Fruit fly (Drosophila melanogaster) whole organism, embryonic: ENCODE measurements around the gene CG8176.
A peak's percentile ranks its signal among the peaks of the same experiment; 100 is the strongest.

ENCODE experiments used
- ATbp ChIP-seq: fragments of 200-800 bp; sonication (Bioruptor generic); optimal IDR thresholded peaks from 2 replicates; lab custom pipeline; 2017; ENCODE audit warnings: missing biosample characterization, mild to moderate bottlenecking, missing genetic modification characterization, missing genetic modification reagents
- Asciz ChIP-seq: fragments of 200-800 bp; sonication (Bioruptor generic); optimal IDR thresholded peaks from 2 replicates; lab custom pipeline; 2017; ENCODE audit warnings: missing biosample characterization, mild to moderate bottlenecking, missing genetic modification characterization, missing genetic modification reagents
- Awh ChIP-seq: fragments of 200-800 bp; sonication (Bioruptor generic); IDR thresholded peaks from 2 replicates; pipeline ENCODE4, ENCODE4 v1.3.6; 2022; ENCODE audit warnings: missing biosample characterization, missing genetic modification characterization
- BtbVII ChIP-seq: fragments of 200-800 bp; sonication (Bioruptor generic); optimal IDR thresholded peaks from 3 replicates; lab custom pipeline; 2017; ENCODE audit warnings: missing biosample characterization, mild to moderate bottlenecking, missing genetic modification characterization
- CG10209 ChIP-seq: fragments of 200-800 bp; sonication (Bioruptor generic); optimal IDR thresholded peaks from 3 replicates; lab custom pipeline; 2017; ENCODE audit warnings: missing biosample characterization, mild to moderate bottlenecking, missing genetic modification characterization, missing genetic modification reagents
- CG10274 ChIP-seq: fragments of 200-800 bp; sonication (Bioruptor generic); optimal IDR thresholded peaks from 3 replicates; lab custom pipeline; 2017; ENCODE audit warnings: missing biosample characterization, mild to moderate bottlenecking, missing genetic modification characterization
- CG10366 ChIP-seq: fragments of 200-800 bp; sonication (Bioruptor generic); IDR thresholded peaks from 2 replicates; pipeline ENCODE4 v1.3.6; 2022; ENCODE audit warnings: missing biosample characterization, missing genetic modification characterization
- CG10431 ChIP-seq: fragments of 200-800 bp; sonication (Bioruptor generic); optimal IDR thresholded peaks from 3 replicates; lab custom pipeline; 2018; ENCODE audit warnings: missing biosample characterization, mild to moderate bottlenecking, missing genetic modification characterization
- CG10959 ChIP-seq: fragments of 200-800 bp; sonication (Bioruptor generic); IDR thresholded peaks from 2 replicates; pipeline ENCODE4 v1.3.6; 2022; ENCODE audit warnings: missing biosample characterization, missing genetic modification characterization
- CG11723 ChIP-seq: fragments of 200-800 bp; sonication (Bioruptor generic); optimal IDR thresholded peaks from 2 replicates; lab custom pipeline; 2017; ENCODE audit warnings: missing biosample characterization, mild to moderate bottlenecking, missing genetic modification characterization
- CG14710 ChIP-seq: fragments of 200-800 bp; sonication (Bioruptor generic); optimal IDR thresholded peaks from 3 replicates; lab custom pipeline; 2019; ENCODE audit warnings: missing biosample characterization, mild to moderate bottlenecking, missing genetic modification characterization, moderate library complexity
- CG1602 ChIP-seq: fragments of 200-800 bp; sonication (Bioruptor generic); optimal IDR thresholded peaks from 3 replicates; lab custom pipeline; 2016; ENCODE audit warnings: missing biosample characterization, missing genetic modification characterization
- CG17802 ChIP-seq: fragments of 200-800 bp; sonication (Bioruptor generic); optimal IDR thresholded peaks from 2 replicates; lab custom pipeline; 2018; ENCODE audit warnings: missing biosample characterization, mild to moderate bottlenecking, missing genetic modification characterization, moderate library complexity
- CG17912 ChIP-seq: fragments of 200-800 bp; sonication (Bioruptor generic); optimal IDR thresholded peaks from 2 replicates; lab custom pipeline; 2018; ENCODE audit warnings: missing biosample characterization, mild to moderate bottlenecking, missing genetic modification characterization
- CG18262 ChIP-seq: fragments of 200-800 bp; optimal IDR thresholded peaks from 3 replicates; lab custom pipeline; 2019; ENCODE audit warnings: missing biosample characterization, mild to moderate bottlenecking, missing genetic modification characterization, moderate library complexity
- CG3281 ChIP-seq: fragments of 200-800 bp; sonication (Bioruptor generic); optimal IDR thresholded peaks from 3 replicates; lab custom pipeline; 2017; ENCODE audit warnings: missing biosample characterization, mild to moderate bottlenecking, missing genetic modification characterization
- CG3847 ChIP-seq: fragments of 200-800 bp; sonication (Bioruptor generic); IDR thresholded peaks from 2 replicates; pipeline ENCODE4 v1.3.6; 2022; ENCODE audit warnings: missing biosample characterization, missing genetic modification characterization
- CG4282 ChIP-seq: fragments of 200-800 bp; sonication (Bioruptor generic); optimal IDR thresholded peaks from 2 replicates; lab custom pipeline; 2016; ENCODE audit warnings: missing biosample characterization, missing genetic modification characterization
- CG4854 ChIP-seq: fragments of 200-800 bp; sonication (Bioruptor generic); optimal IDR thresholded peaks from 2 replicates; lab custom pipeline; 2016; ENCODE audit warnings: missing biosample characterization, missing genetic modification characterization, inconsistent platforms
- CG6791 ChIP-seq: fragments of 200-800 bp; sonication (Bioruptor generic); IDR thresholded peaks from 3 replicates; pipeline ENCODE4 v1.3.6; 2022; ENCODE audit warnings: missing biosample characterization, missing genetic modification characterization; ENCODE audit not compliant: partially characterized antibody
- CG8089 ChIP-seq: fragments of 200-800 bp; sonication (Bioruptor generic); optimal IDR thresholded peaks from 3 replicates; lab custom pipeline; 2016; ENCODE audit warnings: missing biosample characterization, missing genetic modification characterization
- CG9215 ChIP-seq: fragments of 200-800 bp; sonication (Bioruptor generic); IDR thresholded peaks from 2 replicates; pipeline ENCODE4 v1.3.6; 2022; ENCODE audit warnings: missing biosample characterization, missing genetic modification characterization
- CG9932 ChIP-seq: fragments of 200-800 bp; sonication (Bioruptor generic); IDR thresholded peaks from 2 replicates; pipeline ENCODE4 v1.3.6; 2022; ENCODE audit warnings: missing biosample characterization, missing genetic modification characterization
- CHES-1-like ChIP-seq: fragments of 200-800 bp; sonication (Bioruptor generic); optimal IDR thresholded peaks from 2 replicates; lab custom pipeline; 2016; ENCODE audit warnings: missing biosample characterization, missing genetic modification characterization
- CkIIα-i1 ChIP-seq: fragments of 200-800 bp; sonication (Bioruptor generic); IDR thresholded peaks from 2 replicates; pipeline ENCODE4 v1.3.6; 2022; ENCODE audit warnings: missing biosample characterization, missing genetic modification characterization
- Ets97D ChIP-seq: fragments of 200-800 bp; sonication (Bioruptor generic); optimal IDR thresholded peaks from 3 replicates; lab custom pipeline; 2016; ENCODE audit warnings: missing biosample characterization, missing genetic modification characterization
- H15 ChIP-seq: fragments of 200-800 bp; sonication (Bioruptor generic); IDR thresholded peaks from 3 replicates; pipeline ENCODE4 v1.3.6; 2022; ENCODE audit warnings: missing biosample characterization, missing genetic modification characterization
- H2.0 ChIP-seq: fragments of 200-800 bp; sonication (Bioruptor generic); IDR thresholded peaks from 2 replicates; pipeline ENCODE4 v1.3.6; 2022; ENCODE audit warnings: missing biosample characterization, missing genetic modification characterization
- Hey ChIP-seq: fragments of 200-800 bp; sonication (Bioruptor generic); optimal IDR thresholded peaks from 3 replicates; lab custom pipeline; 2018; ENCODE audit warnings: missing biosample characterization, mild to moderate bottlenecking, missing genetic modification characterization
- Lim3 ChIP-seq: fragments of 200-800 bp; sonication (Bioruptor generic); IDR thresholded peaks from 2 replicates; pipeline ENCODE4 v1.3.6; 2022; ENCODE audit warnings: missing biosample characterization, missing genetic modification characterization
- Neu2 ChIP-seq: fragments of 200-800 bp; sonication (Bioruptor generic); optimal IDR thresholded peaks from 3 replicates; lab custom pipeline; 2016; ENCODE audit warnings: missing biosample characterization, missing genetic modification characterization, borderline replicate concordance
- Nf-YC ChIP-seq: fragments of 200-800 bp; optimal IDR thresholded peaks from 3 replicates; lab custom pipeline; 2019; ENCODE audit warnings: missing biosample characterization, mild to moderate bottlenecking, missing genetic modification characterization, moderate library complexity
- Ptx1 ChIP-seq: fragments of 200-800 bp; sonication (Bioruptor generic); IDR thresholded peaks from 2 replicates; pipeline ENCODE4 v1.3.6; 2022; ENCODE audit warnings: missing biosample characterization, missing genetic modification characterization
- Usf ChIP-seq: fragments of 200-800 bp; sonication (Bioruptor generic); optimal IDR thresholded peaks from 2 replicates; lab custom pipeline; 2017; ENCODE audit warnings: missing genotype, missing biosample characterization, missing genetic modification characterization
- YL-1 ChIP-seq: fragments of 200-800 bp; sonication (Bioruptor generic); optimal IDR thresholded peaks from 3 replicates; lab custom pipeline; 2017; ENCODE audit warnings: missing biosample characterization, mild to moderate bottlenecking, missing genetic modification characterization
- abd-A ChIP-seq: fragments of 200-800 bp; sonication (Bioruptor generic); optimal IDR thresholded peaks from 3 replicates; lab custom pipeline; 2019; ENCODE audit warnings: missing biosample characterization, mild to moderate bottlenecking, missing genetic modification characterization, moderate library complexity
- cad ChIP-seq: fragments of >200 bp; optimal IDR thresholded peaks from 2 replicates; lab custom pipeline; 2017; ENCODE audit warnings: missing biosample characterization, missing genetic modification characterization
- cas ChIP-seq: fragments of 200-800 bp; sonication (Bioruptor generic); IDR thresholded peaks from 2 replicates; pipeline ENCODE4 v1.3.6; 2022; ENCODE audit warnings: missing biosample characterization, missing genetic modification characterization
- da ChIP-seq: fragments of 200-800 bp; sonication (Bioruptor generic); optimal IDR thresholded peaks from 2 replicates; lab custom pipeline; 2016; ENCODE audit warnings: missing biosample characterization, missing genetic modification characterization
- dysf ChIP-seq: fragments of 200-800 bp; sonication (Bioruptor generic); IDR thresholded peaks from 3 replicates; pipeline ENCODE4 v1.3.6; 2022; ENCODE audit warnings: missing biosample characterization, missing genetic modification characterization
- en ChIP-seq: fragments of 200-800 bp; sonication (Bioruptor generic); optimal IDR thresholded peaks from 2 replicates; lab custom pipeline; 2016; ENCODE audit warnings: missing biosample characterization, missing genetic modification characterization
- eve ChIP-seq, 2 experiments: fragments of >200 bp; optimal IDR thresholded peaks; 2 replicates each; lab custom pipeline; 2017; ENCODE audit warnings: missing biosample characterization in 2 of 2, missing genetic modification characterization in 2 of 2
- ftz-f1 ChIP-seq: fragments of 200-800 bp; sonication (Bioruptor generic); optimal IDR thresholded peaks from 2 replicates; lab custom pipeline; 2016; ENCODE audit warnings: missing biosample characterization, missing genetic modification characterization
- her ChIP-seq: fragments of 200-800 bp; sonication (Bioruptor generic); optimal IDR thresholded peaks from 2 replicates; lab custom pipeline; 2016; ENCODE audit warnings: missing biosample characterization, missing genetic modification characterization
- klu ChIP-seq: fragments of 200-800 bp; sonication (Bioruptor generic); IDR thresholded peaks from 2 replicates; pipeline ENCODE4 v1.3.6; 2022; ENCODE audit warnings: missing biosample characterization, missing genetic modification characterization
- pan ChIP-seq, 4 experiments: fragments of >200 bp in 3 of 4; fragments of 200-800 bp in 1 of 4; sonication (Bioruptor generic) in 1 of 4; optimal IDR thresholded peaks in 3 of 4; IDR thresholded peaks in 1 of 4; 2 replicates each; pipeline versions ENCODE4 v1.3.6 to Lab custom; 2017 to 2022; ENCODE audit warnings: missing biosample characterization in 2 of 4, missing genetic modification characterization in 2 of 4, mixed read lengths in 1 of 4
- sens-2 ChIP-seq: fragments of 200-800 bp; sonication (Bioruptor generic); IDR thresholded peaks from 2 replicates; pipeline ENCODE4 v1.3.6; 2022; ENCODE audit warnings: missing biosample characterization, missing genetic modification characterization
- sisA ChIP-seq: fragments of 200-800 bp; sonication (Bioruptor generic); IDR thresholded peaks from 2 replicates; pipeline ENCODE4 v1.3.6; 2022; ENCODE audit warnings: missing biosample characterization, missing genetic modification characterization
- stc ChIP-seq: fragments of 200-800 bp; sonication (Bioruptor generic); IDR thresholded peaks from 2 replicates; pipeline ENCODE4 v1.3.6; 2022; ENCODE audit warnings: missing biosample characterization, missing genetic modification characterization
- tgo ChIP-seq: fragments of 200-800 bp; sonication (Bioruptor generic); IDR thresholded peaks from 3 replicates; pipeline ENCODE4 v1.3.6; 2022; ENCODE audit warnings: missing biosample characterization, missing genetic modification characterization
- twi ChIP-seq: fragments of 200-800 bp; optimal IDR thresholded peaks from 2 replicates; lab custom pipeline; 2019; ENCODE audit warnings: missing biosample characterization, mild to moderate bottlenecking, missing genetic modification characterization, moderate library complexity
- zen ChIP-seq: fragments of 200-800 bp; sonication (Bioruptor generic); optimal IDR thresholded peaks from 3 replicates; lab custom pipeline; 2018; ENCODE audit warnings: missing biosample characterization, mild to moderate bottlenecking, missing genetic modification characterization, moderate library complexity

CG8176 gene

DNA sequence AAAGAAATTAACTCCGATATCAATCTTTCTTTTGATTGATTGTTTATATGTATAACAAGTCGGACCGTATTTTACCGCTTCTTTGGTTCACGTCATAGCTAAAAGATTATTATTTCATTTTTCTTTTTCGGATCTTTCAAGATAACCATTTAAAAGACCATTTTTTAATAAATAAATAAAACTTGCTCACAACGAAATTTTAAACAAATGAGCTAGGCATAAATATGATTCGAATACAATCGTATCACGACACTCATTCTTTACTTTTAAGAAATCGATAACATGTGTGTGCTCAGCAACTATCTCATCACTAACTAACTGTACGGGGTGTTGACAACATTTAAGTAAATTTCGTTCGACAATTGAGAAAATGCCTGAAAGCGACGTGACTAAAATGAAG is 11.5 kb upstream of the CG8176 start, which contains the start of gene CG8149 (continued):
- TF ChIP-seq Usf (GFP tag; lab: Kevin White, UChicago) (no peak), Neu2 (GFP tag; lab: Kevin White, UChicago) (no peak), CG4282 (no peak), CG14710 (tag; lab: Kevin White, UChicago) (peak; percentile 86), twi (tag; lab: Kevin White, UChicago) (no peak), stc (GFP tag; lab: Robert Waterston, UW) (no peak), CG18262 (tag; lab: Kevin White, UChicago) (peak; percentile 27), dysf (no peak), abd-A (tag; lab: Kevin White, UChicago) (no peak), CG9932 (GFP tag; lab: Robert Waterston, UW) (no peak; the same call in 1 of the 2 replicates), CG10959 (GFP tag; lab: Robert Waterston, UW) (no peak), her (GFP tag; lab: Kevin White, UChicago) (no peak), CG10431 (GFP tag; lab: Kevin White, UChicago) (no peak), CG17802 (tag; lab: Kevin White, UChicago) (no peak), sens-2 (no peak), Awh (no peak), Nf-YC (tag; lab: Kevin White, UChicago) (peak; percentile 24), CHES-1-like (GFP tag; lab: Kevin White, UChicago) (peak; percentile 1), CG6791 (peak; percentile 93), ATbp (no peak), H15 (GFP tag; lab: Robert Waterston, UW) (no peak), CG10366 (GFP tag; lab: Robert Waterston, UW) (no peak), H2.0 (GFP tag; lab: Robert Waterston, UW) (no peak), Ptx1 (GFP tag; lab: Robert Waterston, UW) (no peak), CG8089 (GFP tag; lab: Kevin White, UChicago) (no peak), CG1602 (GFP tag; lab: Kevin White, UChicago) (no peak), CG4854 (GFP tag; lab: Kevin White, UChicago) (no peak), tgo (GFP tag; lab: Robert Waterston, UW) (no peak), CkIIα-i1 (GFP tag; lab: Robert Waterston, UW) (no peak), Asciz (no peak), CG3847 (GFP tag; lab: Robert Waterston, UW) (no peak), pan (optimal IDR thresholded peaks at IDR 0.05; lab: Kevin White, UChicago) (no peak), pan (GFP tag; optimal IDR thresholded peaks at IDR 0.05 in 1 of 2, IDR thresholded peaks at IDR 0.05 in 1 of 2) (no peak), Ets97D (GFP tag; lab: Kevin White, UChicago) (peak; percentile 66), CG3281 (GFP tag; lab: Kevin White, UChicago) (no peak), klu (GFP tag; lab: Robert Waterston, UW) (no peak), CG11723 (GFP tag; lab: Kevin White, UChicago) (no peak), YL-1 (GFP tag; lab: Kevin White, UChicago) (peak; percentile 71), ftz-f1 (GFP tag; lab: Kevin White, UChicago) (no peak), zen (tag; lab: Kevin White, UChicago) (peak; percentile 68), CG10274 (GFP tag; lab: Kevin White, UChicago) (no peak), sisA (GFP tag; lab: Robert Waterston, UW) (no peak), da (GFP tag; lab: Kevin White, UChicago) (no peak), Lim3 (GFP tag; lab: Robert Waterston, UW) (no peak), eve (GFP tag; optimal IDR thresholded peaks at IDR 0.05; lab: Kevin White, UChicago) (no peak), CG17912 (GFP tag; lab: Kevin White, UChicago) (no peak), BtbVII (GFP tag; lab: Kevin White, UChicago) (no peak), en (GFP tag; lab: Kevin White, UChicago) (no peak), CG9215 (GFP tag; lab: Robert Waterston, UW) (no peak), Hey (no peak), CG10209 (no peak), cad (no peak), cas (GFP tag; lab: Robert Waterston, UW) (no peak)
